Fruit fly (Drosophila melanogaster) whole organism, embryonic: ENCODE data around the gene CG31870.

Experiments used
- Atf-2 ChIP-seq: fragments of 200-800 bp; sonication (Bioruptor generic); optimal IDR thresholded peaks from 2 replicates; lab custom pipeline; 2016; ENCODE audit warnings: missing biosample characterization, missing genetic modification characterization
- B-H2 ChIP-seq: fragments of 200-800 bp; sonication (Bioruptor generic); optimal IDR thresholded peaks from 2 replicates; lab custom pipeline; 2018; ENCODE audit warnings: missing biosample characterization, mild to moderate bottlenecking, missing genetic modification characterization
- Blimp-1 ChIP-seq: fragments of 200-800 bp; sonication (Bioruptor generic); optimal IDR thresholded peaks from 3 replicates; lab custom pipeline; 2018; ENCODE audit warnings: missing biosample characterization, missing genetic modification characterization, mild to moderate bottlenecking, moderate library complexity, missing genetic modification reagents
- Bteb2 ChIP-seq: fragments of 200-800 bp; sonication (Bioruptor generic); optimal IDR thresholded peaks from 2 replicates; lab custom pipeline; 2016; ENCODE audit warnings: missing biosample characterization, missing genetic modification characterization
- CG10462 ChIP-seq: fragments of 200-800 bp; sonication (Bioruptor generic); optimal IDR thresholded peaks from 2 replicates; lab custom pipeline; 2016; ENCODE audit warnings: missing biosample characterization, missing genetic modification characterization
- CG10543 ChIP-seq: fragments of 200-800 bp; sonication (Bioruptor generic); optimal IDR thresholded peaks from 3 replicates; lab custom pipeline; 2017; ENCODE audit warnings: missing biosample characterization, mild to moderate bottlenecking, missing genetic modification characterization, moderate library complexity
- CG10654 ChIP-seq: fragments of 200-800 bp; sonication (Bioruptor generic); optimal IDR thresholded peaks from 2 replicates; lab custom pipeline; 2016; ENCODE audit warnings: missing biosample characterization, missing genetic modification characterization
- CG12071 ChIP-seq: fragments of 200-800 bp; sonication (Bioruptor generic); optimal IDR thresholded peaks from 3 replicates; lab custom pipeline; 2018; ENCODE audit warnings: missing biosample characterization, mild to moderate bottlenecking, missing genetic modification characterization
- CG12104 ChIP-seq: fragments of 200-800 bp; sonication (Bioruptor generic); optimal IDR thresholded peaks from 3 replicates; lab custom pipeline; 2016; ENCODE audit warnings: missing biosample characterization, missing genetic modification characterization
- CG13775 ChIP-seq: fragments of 200-800 bp; sonication (Bioruptor generic); optimal IDR thresholded peaks from 3 replicates; lab custom pipeline; 2017; ENCODE audit warnings: missing biosample characterization, mild to moderate bottlenecking, missing genetic modification characterization
- CG14710 ChIP-seq: fragments of 200-800 bp; sonication (Bioruptor generic); optimal IDR thresholded peaks from 3 replicates; lab custom pipeline; 2019; ENCODE audit warnings: missing biosample characterization, mild to moderate bottlenecking, missing genetic modification characterization, moderate library complexity
- CG14965 ChIP-seq: fragments of 200-800 bp; sonication (Bioruptor generic); optimal IDR thresholded peaks from 2 replicates; lab custom pipeline; 2016; ENCODE audit warnings: missing biosample characterization, missing genetic modification characterization, borderline replicate concordance
- CG17328 ChIP-seq: fragments of 200-800 bp; sonication (Bioruptor generic); IDR thresholded peaks from 2 replicates; pipeline ENCODE4 v1.3.6; 2022; ENCODE audit warnings: missing biosample characterization, missing genetic modification characterization
- CG17359 ChIP-seq: fragments of 200-800 bp; sonication (Bioruptor generic); optimal IDR thresholded peaks from 3 replicates; lab custom pipeline; 2018; ENCODE audit warnings: missing biosample characterization, mild to moderate bottlenecking, missing genetic modification characterization, moderate library complexity
- CG17568 ChIP-seq: fragments of 200-800 bp; sonication (Bioruptor generic); optimal IDR thresholded peaks from 2 replicates; lab custom pipeline; 2018; ENCODE audit warnings: missing biosample characterization, mild to moderate bottlenecking, missing genetic modification characterization, moderate library complexity
- CG18011 ChIP-seq: fragments of 200-800 bp; sonication (Bioruptor generic); optimal IDR thresholded peaks from 2 replicates; lab custom pipeline; 2017; ENCODE audit warnings: missing biosample characterization, missing genetic modification characterization, mild to moderate bottlenecking, moderate library complexity, missing genotype
- CG18599 ChIP-seq: fragments of 200-800 bp; sonication (Bioruptor generic); optimal IDR thresholded peaks from 3 replicates; lab custom pipeline; 2017; ENCODE audit warnings: missing biosample characterization, missing genetic modification characterization, mild to moderate bottlenecking, moderate library complexity, missing genetic modification reagents
- CG2678 ChIP-seq: fragments of 200-800 bp; sonication (Bioruptor generic); optimal IDR thresholded peaks from 3 replicates; lab custom pipeline; 2019; ENCODE audit warnings: missing biosample characterization, mild to moderate bottlenecking, missing genetic modification characterization, moderate library complexity
- CG3065 ChIP-seq: fragments of 200-800 bp; sonication (Bioruptor generic); optimal IDR thresholded peaks from 2 replicates; lab custom pipeline; 2016; ENCODE audit warnings: missing biosample characterization, missing genetic modification characterization
- CG5180 ChIP-seq: fragments of 200-800 bp; sonication (Bioruptor generic); optimal IDR thresholded peaks from 3 replicates; lab custom pipeline; 2017; ENCODE audit warnings: missing biosample characterization, missing genetic modification characterization, mild to moderate bottlenecking, moderate library complexity, missing genetic modification reagents
- CG5245 ChIP-seq: fragments of 200-800 bp; sonication (Bioruptor generic); optimal IDR thresholded peaks from 3 replicates; lab custom pipeline; 2016; ENCODE audit warnings: missing biosample characterization, missing genetic modification characterization
- CG7271 ChIP-seq: fragments of 200-800 bp; sonication (Bioruptor generic); optimal IDR thresholded peaks from 2 replicates; lab custom pipeline; 2018; ENCODE audit warnings: missing biosample characterization, mild to moderate bottlenecking, missing genetic modification characterization, moderate library complexity
- CG7745 ChIP-seq: fragments of 200-800 bp; sonication (Bioruptor generic); optimal IDR thresholded peaks from 2 replicates; lab custom pipeline; 2018; ENCODE audit warnings: missing biosample characterization, mild to moderate bottlenecking, missing genetic modification characterization, moderate library complexity
- CG7963 ChIP-seq: fragments of 200-800 bp; sonication (Bioruptor generic); IDR thresholded peaks from 3 replicates; pipeline ENCODE4 v1.3.6; 2022; ENCODE audit warnings: missing biosample characterization, missing genetic modification characterization; ENCODE audit not compliant: partially characterized antibody
- CG7987 ChIP-seq: fragments of 200-800 bp; sonication (Bioruptor generic); optimal IDR thresholded peaks from 2 replicates; lab custom pipeline; 2018; ENCODE audit warnings: missing biosample characterization, mild to moderate bottlenecking, missing genetic modification characterization, moderate library complexity
- CG9797 ChIP-seq: fragments of 200-800 bp; sonication (Bioruptor generic); optimal IDR thresholded peaks from 3 replicates; lab custom pipeline; 2018; ENCODE audit warnings: missing biosample characterization, mild to moderate bottlenecking, missing genetic modification characterization
- CHES-1-like ChIP-seq: fragments of 200-800 bp; sonication (Bioruptor generic); optimal IDR thresholded peaks from 2 replicates; lab custom pipeline; 2016; ENCODE audit warnings: missing biosample characterization, missing genetic modification characterization
- CoRest ChIP-seq: fragments of 200-800 bp; sonication (Bioruptor generic); optimal IDR thresholded peaks from 3 replicates; lab custom pipeline; 2018; ENCODE audit warnings: missing biosample characterization, mild to moderate bottlenecking, missing genetic modification characterization, moderate library complexity
- D19A ChIP-seq: fragments of 200-800 bp; optimal IDR thresholded peaks from 3 replicates; lab custom pipeline; 2019; ENCODE audit warnings: missing biosample characterization, mild to moderate bottlenecking, missing genetic modification characterization, moderate library complexity
- Dfd ChIP-seq, 2 experiments: fragments of >200 bp; optimal IDR thresholded peaks; 2 replicates each; lab custom pipeline; 2017; ENCODE audit warnings: missing biosample characterization in 2 of 2, missing genetic modification characterization in 2 of 2
- HLH3B ChIP-seq: fragments of 200-800 bp; sonication (Bioruptor generic); IDR thresholded peaks from 2 replicates; pipeline ENCODE4 v1.3.6; 2022; ENCODE audit warnings: missing biosample characterization, missing genetic modification characterization
- HmgD ChIP-seq: fragments of 200-800 bp; sonication (Bioruptor generic); optimal IDR thresholded peaks from 3 replicates; lab custom pipeline; 2016; ENCODE audit warnings: missing biosample characterization, missing genetic modification characterization
- Mrtf ChIP-seq: fragments of 200-800 bp; sonication (Bioruptor generic); IDR thresholded peaks from 3 replicates; pipeline ENCODE4 v1.3.6; 2022; ENCODE audit warnings: missing biosample characterization, missing genetic modification characterization
- NfI ChIP-seq: fragments of 200-800 bp; sonication (Bioruptor generic); optimal IDR thresholded peaks from 3 replicates; lab custom pipeline; 2018; ENCODE audit warnings: missing biosample characterization, mild to moderate bottlenecking, missing genetic modification characterization, moderate library complexity
- Oli ChIP-seq: fragments of 200-800 bp; sonication (Bioruptor generic); optimal IDR thresholded peaks from 2 replicates; lab custom pipeline; 2018; ENCODE audit warnings: missing biosample characterization, mild to moderate bottlenecking, missing genetic modification characterization, moderate library complexity
- Sox102F ChIP-seq: fragments of 200-800 bp; sonication (Bioruptor generic); optimal IDR thresholded peaks from 2 replicates; lab custom pipeline; 2018; ENCODE audit warnings: missing biosample characterization, mild to moderate bottlenecking, missing genetic modification characterization, moderate library complexity
- Sry-δ ChIP-seq: fragments of 200-800 bp; sonication (Bioruptor generic); optimal IDR thresholded peaks from 2 replicates; lab custom pipeline; 2016; ENCODE audit warnings: missing biosample characterization, missing genetic modification characterization
- Stat92E ChIP-seq, 3 experiments: fragments of >200 bp in 2 of 3; fragments of 200-800 bp in 1 of 3; sonication (Bioruptor generic) in 1 of 3; optimal IDR thresholded peaks; 2 replicates each; lab custom pipeline; 2017 to 2019; ENCODE audit warnings: missing biosample characterization in 3 of 3, missing genetic modification characterization in 3 of 3, mild to moderate bottlenecking in 1 of 3, moderate library complexity in 1 of 3
- Vsx1 ChIP-seq: fragments of 200-800 bp; sonication (Bioruptor generic); optimal IDR thresholded peaks from 2 replicates; lab custom pipeline; 2017; ENCODE audit warnings: missing biosample characterization, mild to moderate bottlenecking, missing genetic modification characterization, missing genetic modification reagents
- amos ChIP-seq: fragments of 200-800 bp; sonication (Bioruptor generic); IDR thresholded peaks from 2 replicates; pipeline ENCODE4 v1.3.6; 2022; ENCODE audit warnings: missing biosample characterization, missing genetic modification characterization; ENCODE audit not compliant: partially characterized antibody
- ase ChIP-seq: fragments of 200-800 bp; sonication (Bioruptor generic); IDR thresholded peaks from 3 replicates; pipeline ENCODE4 v1.3.6; 2022; ENCODE audit warnings: missing biosample characterization, missing genetic modification characterization
- cad ChIP-seq: fragments of >200 bp; optimal IDR thresholded peaks from 2 replicates; lab custom pipeline; 2017; ENCODE audit warnings: missing biosample characterization, missing genetic modification characterization
- cato ChIP-seq: fragments of 200-800 bp; sonication (Bioruptor generic); optimal IDR thresholded peaks from 2 replicates; lab custom pipeline; 2016; ENCODE audit warnings: missing biosample characterization, missing genetic modification characterization, borderline replicate concordance
- crp ChIP-seq, 2 experiments: fragments of 200-800 bp; sonication (Bioruptor generic); optimal IDR thresholded peaks; 2 replicates in 1 of 2; 3 replicates in 1 of 2; lab custom pipeline; 2017; ENCODE audit warnings: missing biosample characterization in 2 of 2, missing genetic modification characterization in 2 of 2, mild to moderate bottlenecking in 1 of 2, moderate library complexity in 1 of 2
- danr ChIP-seq: fragments of 200-800 bp; sonication (Bioruptor generic); IDR thresholded peaks from 2 replicates; pipeline ENCODE4 v1.3.6; 2022; ENCODE audit warnings: missing biosample characterization, missing genetic modification characterization
- gsb-n ChIP-seq: fragments of 200-800 bp; sonication (Bioruptor generic); optimal IDR thresholded peaks from 3 replicates; lab custom pipeline; 2018; ENCODE audit warnings: missing biosample characterization, mild to moderate bottlenecking, missing genetic modification characterization
- her ChIP-seq: fragments of 200-800 bp; sonication (Bioruptor generic); optimal IDR thresholded peaks from 2 replicates; lab custom pipeline; 2016; ENCODE audit warnings: missing biosample characterization, missing genetic modification characterization
- sisA ChIP-seq: fragments of 200-800 bp; sonication (Bioruptor generic); IDR thresholded peaks from 2 replicates; pipeline ENCODE4 v1.3.6; 2022; ENCODE audit warnings: missing biosample characterization, missing genetic modification characterization
- vfl ChIP-seq: fragments of 200-800 bp; sonication (Bioruptor generic); optimal IDR thresholded peaks from 2 replicates; lab custom pipeline; 2016; ENCODE audit warnings: missing biosample characterization, missing genetic modification characterization
- z ChIP-seq: fragments of 200-800 bp; sonication (Bioruptor generic); IDR thresholded peaks from 3 replicates; pipeline ENCODE4 v1.3.6; 2022; ENCODE audit warnings: missing biosample characterization, missing genetic modification characterization

CG31870 gene

DNA sequence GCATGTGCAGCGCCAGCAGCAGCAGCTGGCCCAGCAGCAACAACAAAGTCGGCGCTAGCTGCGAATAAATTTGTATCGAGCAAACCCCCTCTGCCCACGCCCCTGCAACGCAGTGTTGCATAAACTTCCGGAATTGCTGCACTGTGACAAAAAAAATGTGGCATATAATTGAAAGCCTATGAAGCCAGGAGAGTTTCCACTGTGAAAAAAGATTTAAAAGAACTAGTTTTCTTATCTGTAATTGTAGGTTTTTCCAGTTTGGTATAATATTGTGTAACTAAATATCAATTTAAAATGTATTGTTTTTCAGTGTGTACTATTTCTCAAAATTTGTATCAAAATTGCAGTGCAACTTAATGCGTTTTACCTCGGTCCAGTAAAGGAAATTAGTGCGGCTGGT lies 41.8 kb upstream of the CG31870 start (continued):
- TF ChIP-seq CoRest (tag; lab: Kevin White, UChicago) (no peak), CG9797 (GFP tag; lab: Kevin White, UChicago) (no peak), CG2678 (tag; lab: Kevin White, UChicago) (no peak), B-H2 (GFP tag; lab: Kevin White, UChicago) (no peak), CG17328 (GFP tag; lab: Robert Waterston, UW) (peak; percentile 23; the same call in 1 of the 2 replicates), CG10462 (GFP tag; lab: Kevin White, UChicago) (no peak), CG7963 (GFP tag; lab: Robert Waterston, UW) (no peak), CG10543 (GFP tag; lab: Kevin White, UChicago) (no peak), Stat92E (GFP tag; optimal IDR thresholded peaks at IDR 0.05; lab: Kevin White, UChicago) (no peak), Oli (no peak), Bteb2 (GFP tag; lab: Kevin White, UChicago) (no peak), CG5180 (GFP tag; lab: Kevin White, UChicago) (peak; percentile 78), sisA (GFP tag; lab: Robert Waterston, UW) (peak; percentile 40; the same call in 1 of the 2 replicates), CG17359 (tag; lab: Kevin White, UChicago) (peak; percentile 40), vfl (GFP tag; lab: Kevin White, UChicago) (no peak), Blimp-1 (GFP tag; lab: Kevin White, UChicago) (peak; percentile 26), gsb-n (no peak), Atf-2 (no peak), ase (GFP tag; lab: Robert Waterston, UW) (0 out of 3 replicates have a peak, but pooled peaks have one; percentile 13), Sry-δ (GFP tag; lab: Kevin White, UChicago) (no peak), CG12071 (GFP tag; lab: Kevin White, UChicago) (no peak), CG7987 (GFP tag; lab: Kevin White, UChicago) (no peak), CG17568 (GFP tag; lab: Kevin White, UChicago) (no peak), CG7271 (tag; lab: Kevin White, UChicago) (no peak), D19A (tag; lab: Kevin White, UChicago) (no peak), CG13775 (no peak), z (no peak), CG5245 (GFP tag; lab: Kevin White, UChicago) (no peak), CG7745 (tag; lab: Kevin White, UChicago) (no peak), CG18011 (GFP tag; lab: Kevin White, UChicago) (no peak), amos (GFP tag; lab: Robert Waterston, UW) (no peak), cad (GFP tag; lab: Kevin White, UChicago) (no peak), Vsx1 (no peak), CG10654 (GFP tag; lab: Kevin White, UChicago) (no peak), Sox102F (peak; percentile 32), cato (no peak), HmgD (GFP tag; lab: Kevin White, UChicago) (no peak), HLH3B (GFP tag; lab: Robert Waterston, UW) (no peak), her (GFP tag; lab: Kevin White, UChicago) (no peak), CG3065 (no peak), CHES-1-like (no peak), CG18599 (no peak), danr (GFP tag; lab: Robert Waterston, UW) (no peak), CG14965 (GFP tag; lab: Kevin White, UChicago) (no peak), CG14710 (tag; lab: Kevin White, UChicago) (no peak), CG12104 (GFP tag; lab: Kevin White, UChicago) (no peak), crp (GFP tag; optimal IDR thresholded peaks at IDR 0.05; lab: Kevin White, UChicago) (no peak), Mrtf (GFP tag; lab: Robert Waterston, UW) (no peak), NfI (no peak), Dfd (GFP tag; optimal IDR thresholded peaks at IDR 0.05; lab: Kevin White, UChicago) (no peak)
